Fruit fly (Drosophila melanogaster) whole organism, wandering third instar larva: Measurements from ENCODE around the gene CG5167.
A peak's percentile ranks its signal among the peaks of the same experiment; 100 is the strongest.

Source experiments
- Abd-B ChIP-seq: fragments of >200 bp; optimal IDR thresholded peaks from 2 replicates; lab custom pipeline; 2017; ENCODE audit warnings: missing biosample characterization, missing genetic modification characterization
- CG32264 ChIP-seq: fragments of 200-800 bp; sonication (Bioruptor generic); optimal IDR thresholded peaks from 2 replicates; lab custom pipeline; 2016; ENCODE audit warnings: missing biosample characterization, missing genetic modification characterization
- CG9705 ChIP-seq: fragments of 200-800 bp; sonication (Bioruptor generic); optimal IDR thresholded peaks from 2 replicates; lab custom pipeline; 2018; ENCODE audit warnings: missing biosample characterization, mild to moderate bottlenecking, missing genetic modification characterization
- CrebA ChIP-seq: fragments of 200-800 bp; sonication (Bioruptor generic); optimal IDR thresholded peaks from 2 replicates; lab custom pipeline; 2016; ENCODE audit warnings: missing biosample characterization, mild to moderate bottlenecking, missing genetic modification characterization, borderline replicate concordance
- Dfd ChIP-seq: fragments of >200 bp; optimal IDR thresholded peaks from 2 replicates; lab custom pipeline; 2017; ENCODE audit warnings: missing biosample characterization, missing genetic modification characterization
- Dif ChIP-seq: fragments of 200-275, 200-300 bp; sonication (Bioruptor generic); optimal IDR thresholded peaks from 2 replicates; lab custom pipeline; 2018; ENCODE audit warnings: missing biosample characterization, missing genetic modification characterization; ENCODE audit not compliant: partially characterized antibody
- GATAd ChIP-seq: sonication (Bioruptor generic); optimal IDR thresholded peaks from 2 replicates; lab custom pipeline; 2016; ENCODE audit warnings: missing biosample characterization, missing genetic modification characterization
- HLH106 ChIP-seq: fragments of 200-800 bp; optimal IDR thresholded peaks from 3 replicates; lab custom pipeline; 2019; ENCODE audit warnings: missing biosample characterization, mild to moderate bottlenecking, missing genetic modification characterization, moderate library complexity
- Hnf4 ChIP-seq: fragments of 200-800 bp; sonication (Bioruptor generic); optimal IDR thresholded peaks from 2 replicates; lab custom pipeline; 2016; ENCODE audit warnings: missing biosample characterization, mild to moderate bottlenecking, missing genetic modification characterization
- Hr78 ChIP-seq: fragments of >200 bp; optimal IDR thresholded peaks from 2 replicates; lab custom pipeline; 2017; ENCODE audit warnings: missing biosample characterization, missing genetic modification characterization
- Hr83 ChIP-seq: fragments of 200-300 bp; sonication (Bioruptor generic); optimal IDR thresholded peaks from 2 replicates; lab custom pipeline; 2016; ENCODE audit warnings: missing biosample characterization, mild to moderate bottlenecking, missing genetic modification characterization, moderate library complexity; ENCODE audit not compliant: poor library complexity, severe bottlenecking
- Jra ChIP-seq: sonication (Bioruptor generic); optimal IDR thresholded peaks from 2 replicates; lab custom pipeline; 2016; ENCODE audit warnings: missing biosample characterization, missing genetic modification characterization
- Mio ChIP-seq: sonication (Bioruptor generic); optimal IDR thresholded peaks from 2 replicates; lab custom pipeline; 2016; ENCODE audit warnings: missing biosample characterization, missing genetic modification characterization
- Myc ChIP-seq: fragments of >200 bp; optimal IDR thresholded peaks from 2 replicates; lab custom pipeline; 2017
- OdsH ChIP-seq: fragments of 200-800 bp; sonication (Bioruptor generic); optimal IDR thresholded peaks from 2 replicates; lab custom pipeline; 2016; ENCODE audit warnings: missing biosample characterization, mild to moderate bottlenecking, missing genetic modification characterization
- Rel ChIP-seq, 2 experiments: fragments of 200-800 bp; sonication (Bioruptor generic) in 1 of 2; optimal IDR thresholded peaks; 2 replicates in 1 of 2; 3 replicates in 1 of 2; lab custom pipeline; 2016 to 2019; ENCODE audit warnings: mild to moderate bottlenecking in 2 of 2, missing biosample characterization in 2 of 2, missing genetic modification characterization in 2 of 2, moderate library complexity in 1 of 2
- Sp1 ChIP-seq: fragments of 200-800 bp; sonication (Bioruptor generic); optimal IDR thresholded peaks from 3 replicates; lab custom pipeline; 2019; ENCODE audit warnings: missing biosample characterization, mild to moderate bottlenecking, missing genetic modification characterization, moderate library complexity
- Vsx2 ChIP-seq: fragments of 200-300, 225-300 bp; sonication (Bioruptor generic); optimal IDR thresholded peaks from 2 replicates; lab custom pipeline; 2018; ENCODE audit warnings: missing biosample characterization, missing genetic modification characterization; ENCODE audit not compliant: partially characterized antibody
- br ChIP-seq: fragments of 200-800 bp; sonication (Bioruptor generic); optimal IDR thresholded peaks from 2 replicates; lab custom pipeline; 2016; ENCODE audit warnings: missing biosample characterization, missing genetic modification characterization
- brk ChIP-seq: fragments of 200-800 bp; sonication (Bioruptor generic); optimal IDR thresholded peaks from 2 replicates; lab custom pipeline; 2016; ENCODE audit warnings: missing biosample characterization, mild to moderate bottlenecking, missing genetic modification characterization
- dl ChIP-seq, 2 experiments: fragments of 175-275, 200-275 bp in 1 of 2; fragments of 200-275 bp in 1 of 2; sonication (Bioruptor generic); optimal IDR thresholded peaks; lab custom pipeline; 2018; ENCODE audit warnings: mild to moderate bottlenecking in 2 of 2, missing biosample characterization in 2 of 2, missing genetic modification characterization in 2 of 2, moderate library complexity in 2 of 2; ENCODE audit not compliant: partially characterized antibody in 2 of 2, insufficient read depth in 1 of 2
- dmrt93B ChIP-seq: fragments of 200-800 bp; sonication (Bioruptor generic); optimal IDR thresholded peaks from 2 replicates; lab custom pipeline; 2018; ENCODE audit warnings: missing biosample characterization, mild to moderate bottlenecking, missing genetic modification characterization
- dsf ChIP-seq: sonication (Bioruptor generic); optimal IDR thresholded peaks from 2 replicates; lab custom pipeline; 2016; ENCODE audit warnings: missing biosample characterization, missing genetic modification characterization, borderline replicate concordance
- ey ChIP-seq: fragments of 200-800 bp; sonication (Bioruptor generic); optimal IDR thresholded peaks from 2 replicates; lab custom pipeline; 2016; ENCODE audit warnings: missing biosample characterization, missing genetic modification characterization
- foxo ChIP-seq, 2 experiments: fragments of 200-800 bp; sonication (Bioruptor generic); optimal IDR thresholded peaks; 2 replicates in 1 of 2; 3 replicates in 1 of 2; lab custom pipeline; 2016 to 2017; ENCODE audit warnings: missing biosample characterization in 2 of 2, missing genetic modification characterization in 2 of 2
- fru ChIP-seq: fragments of 200-800 bp; sonication (Bioruptor generic); optimal IDR thresholded peaks from 3 replicates; lab custom pipeline; 2016; ENCODE audit warnings: missing biosample characterization, mild to moderate bottlenecking, missing genetic modification characterization
- h ChIP-seq: fragments of 200-800 bp; sonication (Bioruptor generic); optimal IDR thresholded peaks from 3 replicates; lab custom pipeline; 2016; ENCODE audit warnings: missing biosample characterization, mild to moderate bottlenecking, missing genetic modification characterization
- jim ChIP-seq: fragments of 175-275, 200-325 bp; sonication (Bioruptor generic); optimal IDR thresholded peaks from 2 replicates; lab custom pipeline; 2016; ENCODE audit warnings: missing biosample characterization, mild to moderate bottlenecking, missing genetic modification characterization
- lola ChIP-seq: fragments of >200 bp; optimal IDR thresholded peaks from 2 replicates; lab custom pipeline; 2017; ENCODE audit warnings: missing biosample characterization, missing genetic modification characterization
- pan ChIP-seq: fragments of >200 bp; optimal IDR thresholded peaks from 2 replicates; lab custom pipeline; 2017
- psq ChIP-seq: fragments of 200-800 bp; sonication (Bioruptor generic); optimal IDR thresholded peaks from 3 replicates; lab custom pipeline; 2017; ENCODE audit warnings: missing biosample characterization, mild to moderate bottlenecking, missing genetic modification characterization, moderate library complexity
- rgr ChIP-seq: fragments of 200-800 bp; sonication (Bioruptor generic); optimal IDR thresholded peaks from 3 replicates; lab custom pipeline; 2016; ENCODE audit warnings: missing biosample characterization, mild to moderate bottlenecking, missing genetic modification characterization
- sage ChIP-seq: fragments of 200-800 bp; sonication (Bioruptor generic); optimal IDR thresholded peaks from 2 replicates; lab custom pipeline; 2016; ENCODE audit warnings: missing biosample characterization, mild to moderate bottlenecking, missing genetic modification characterization
- sv ChIP-seq: fragments of 200-800 bp; sonication (Bioruptor generic); optimal IDR thresholded peaks from 3 replicates; lab custom pipeline; 2016; ENCODE audit warnings: missing biosample characterization, missing genetic modification characterization
- tai ChIP-seq: sonication (Bioruptor generic); optimal IDR thresholded peaks from 2 replicates; lab custom pipeline; 2016; ENCODE audit warnings: missing biosample characterization, missing genetic modification characterization
- usp ChIP-seq: fragments of >200 bp; optimal IDR thresholded peaks from 2 replicates; lab custom pipeline; 2017; ENCODE audit warnings: missing biosample characterization, missing genetic modification characterization
- woc ChIP-seq: sonication (Bioruptor generic); optimal IDR thresholded peaks from 2 replicates; lab custom pipeline; 2016; ENCODE audit warnings: missing biosample characterization, mild to moderate bottlenecking, missing genetic modification characterization

The CG5167 gene

dm6 chr3R:12369135-12369792 lies 37.1 kb upstream of the CG5167 start, which contains the start of gene GstD1 (continued):
- TF ChIP-seq GATAd (GFP tag; lab: Kevin White, UChicago): no peak
- no peak for TF ChIP-seq pan (lab: Kevin White, UChicago)
- no peak for TF ChIP-seq Hr78 (GFP tag; lab: Kevin White, UChicago)
- TF ChIP-seq dmrt93B (GFP tag; lab: Kevin White, UChicago): peak; percentile 68
- TF ChIP-seq lola (GFP tag; lab: Kevin White, UChicago): no peak

DNA sequence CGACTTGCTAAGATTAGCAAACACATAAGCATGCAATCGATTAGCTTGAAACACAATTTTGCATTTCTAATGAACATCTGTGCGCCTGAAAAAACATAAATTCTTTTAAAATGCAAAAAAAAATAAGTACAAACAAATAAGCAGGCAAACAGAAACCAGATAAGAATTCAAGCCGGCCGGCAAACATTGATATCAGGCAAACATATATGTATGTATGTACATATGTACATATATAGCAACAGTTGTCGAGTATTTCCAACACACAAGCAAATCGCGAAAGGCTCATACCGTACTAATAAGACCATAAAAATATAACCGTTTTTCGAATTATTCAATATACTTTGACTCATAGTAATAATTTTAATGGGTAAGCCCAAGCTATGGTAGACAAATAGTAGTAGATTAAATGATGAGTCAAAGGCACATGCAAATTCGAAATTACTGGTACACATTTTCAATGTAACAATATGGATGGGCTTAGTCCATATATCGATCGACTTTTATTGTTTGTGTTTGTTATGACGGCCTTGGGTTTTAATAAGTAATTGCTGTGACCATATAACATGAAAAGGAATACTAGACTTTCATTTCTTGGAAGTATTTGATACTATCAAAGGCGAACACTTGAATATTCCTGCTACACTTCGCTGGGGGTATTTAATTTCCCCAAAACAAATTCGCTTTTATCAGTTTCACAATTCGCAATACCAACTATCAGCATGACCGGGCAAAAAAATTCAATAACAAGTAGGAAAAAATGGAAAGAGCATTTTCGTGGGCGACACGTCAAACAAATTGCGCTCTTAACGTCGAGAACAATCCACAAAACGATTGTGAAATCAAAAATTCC lies 36.3 kb upstream of the CG5167 start:
- TF ChIP-seq fru (peak; percentile 6), rgr (no peak), usp (no peak), Sp1 (GFP tag; lab: Kevin White, UChicago) (no peak), tai (GFP tag; lab: Kevin White, UChicago) (no peak), psq (no peak), Hr83 (GFP tag; lab: Kevin White, UChicago) (no peak), br (GFP tag; lab: Kevin White, UChicago) (no peak), CG32264 (GFP tag; lab: Kevin White, UChicago) (peak; percentile 25), CG9705 (GFP tag; lab: Kevin White, UChicago) (peak; percentile 39), Hr78 (GFP tag; lab: Kevin White, UChicago) (no peak), foxo (GFP tag; optimal IDR thresholded peaks at IDR 0.05; lab: Kevin White, UChicago) (no peak), woc (peak; percentile 27), GATAd (GFP tag; lab: Kevin White, UChicago) (no peak), CrebA (GFP tag; lab: Kevin White, UChicago) (peak; percentile 1), ey (GFP tag; lab: Kevin White, UChicago) (no peak), h (GFP tag; lab: Kevin White, UChicago) (no peak), brk (GFP tag; lab: Kevin White, UChicago) (no peak)

DNA sequence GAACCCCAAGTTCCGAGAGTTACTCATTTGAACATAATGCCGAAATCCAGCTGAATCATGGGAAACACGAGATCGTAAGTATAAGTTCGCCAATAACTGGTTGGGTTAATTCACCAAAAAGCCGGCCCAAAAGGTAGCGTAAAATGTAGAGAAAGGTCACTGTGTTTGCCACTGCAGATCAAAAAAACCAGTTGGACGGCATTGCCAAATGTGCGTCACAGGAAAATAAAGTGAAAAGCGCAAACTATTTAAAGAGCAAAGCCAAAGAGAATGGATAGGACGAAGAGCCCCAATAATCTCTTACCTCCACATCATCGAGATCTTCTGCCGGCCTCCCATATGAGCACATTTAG lies 35.7 kb upstream of the CG5167 start:
- no peak for TF ChIP-seq Hnf4
- no peak for TF ChIP-seq rgr
- TF ChIP-seq GATAd (GFP tag; lab: Kevin White, UChicago): no peak
- no peak for TF ChIP-seq CG32264 (GFP tag; lab: Kevin White, UChicago)
- TF ChIP-seq usp: no peak
- TF ChIP-seq Mio (GFP tag; lab: Kevin White, UChicago): no peak
- TF ChIP-seq Rel (GFP tag; optimal IDR thresholded peaks at IDR 0.05; lab: Kevin White, UChicago): peak; percentile 20
- TF ChIP-seq Rel (tag; optimal IDR thresholded peaks at IDR 0.05; lab: Kevin White, UChicago): no peak
- TF ChIP-seq Myc (lab: Kevin White, UChicago): no peak
- peak; percentile 63 for TF ChIP-seq Dif (GFP tag; lab: Kevin White, UChicago)
- TF ChIP-seq dsf (GFP tag; lab: Kevin White, UChicago): no peak
- no peak for TF ChIP-seq ey (GFP tag; lab: Kevin White, UChicago)
- TF ChIP-seq Dfd: no peak
- no peak for TF ChIP-seq h (GFP tag; lab: Kevin White, UChicago)
- TF ChIP-seq tai (GFP tag; lab: Kevin White, UChicago): no peak
- TF ChIP-seq sv (GFP tag; lab: Kevin White, UChicago): no peak
- TF ChIP-seq Abd-B (GFP tag; lab: Kevin White, UChicago): no peak
- peak in 1 of 2 experiments; percentile 49 for TF ChIP-seq dl (GFP tag; optimal IDR thresholded peaks at IDR 0.05; lab: Kevin White, UChicago; ENCODE audit: insufficient read depth in 1 of 2, partially characterized antibody in 2 of 2)
- no peak for TF ChIP-seq lola (GFP tag; lab: Kevin White, UChicago)
- no peak for TF ChIP-seq Sp1 (GFP tag; lab: Kevin White, UChicago)
- no peak for TF ChIP-seq br (GFP tag; lab: Kevin White, UChicago)
- no peak for TF ChIP-seq pan (lab: Kevin White, UChicago)
- TF ChIP-seq Hr83 (GFP tag; lab: Kevin White, UChicago): no peak
- TF ChIP-seq Jra: no peak
- no peak for TF ChIP-seq HLH106
- TF ChIP-seq dmrt93B (GFP tag; lab: Kevin White, UChicago): no peak
- no peak for TF ChIP-seq sage
- TF ChIP-seq CrebA (GFP tag; lab: Kevin White, UChicago): peak; percentile 55
- TF ChIP-seq woc: peak; percentile 44
- no peak for TF ChIP-seq CG9705 (GFP tag; lab: Kevin White, UChicago)
- TF ChIP-seq fru: no peak
- peak; percentile 49 for TF ChIP-seq Vsx2 (GFP tag; lab: Kevin White, UChicago)
- TF ChIP-seq jim: no peak
- TF ChIP-seq OdsH (GFP tag; lab: Kevin White, UChicago): no peak
- TF ChIP-seq Hr78 (GFP tag; lab: Kevin White, UChicago): no peak
